Worm (Caenorhabditis elegans) whole organism, midembryonic: ENCODE measurements around the gene F43C11.4.

ENCODE experiments used
- T22C8.4 ChIP-seq: fragments of 200-800 bp; sonication (Bioruptor generic); IDR thresholded peaks from 2 replicates; pipeline ENCODE4 v1.3.6; 2022; ENCODE audit warnings: missing genetic modification characterization, missing compliant biosample characterization
- cog-1 ChIP-seq: sonication (generic microtip); optimal IDR thresholded peaks from 2 replicates; lab custom pipeline; 2016; ENCODE audit warnings: missing genetic modification characterization, missing compliant biosample characterization
- flt-1 ChIP-seq: fragments of 200-800 bp; sonication (Bioruptor generic); IDR thresholded peaks from 2 replicates; pipeline ENCODE4 v1.3.6; 2022; ENCODE audit warnings: missing genetic modification characterization, missing compliant biosample characterization
- klf-2 ChIP-seq: fragments of 200-800 bp; sonication (Bioruptor generic); conservative IDR thresholded peaks from 2 replicates; pipeline ENCODE4 v1.3.6; 2022; ENCODE audit warnings: missing genetic modification reagents, missing genetic modification characterization, missing compliant biosample characterization
- med-1 ChIP-seq: sonication (generic microtip); optimal IDR thresholded peaks from 2 replicates; lab custom pipeline; 2017; ENCODE audit warnings: missing genetic modification characterization, mild to moderate bottlenecking, missing compliant biosample characterization, antibody characterized with exemption, missing genetic modification reagents; ENCODE audit not compliant: insufficient read depth
- ref-1 ChIP-seq: fragments of 200-800 bp; sonication (Bioruptor generic); conservative IDR thresholded peaks from 2 replicates; pipeline ENCODE4 v1.3.6; 2022; ENCODE audit warnings: missing genetic modification reagents, missing genetic modification characterization, missing compliant biosample characterization
- tab-1 ChIP-seq: fragments of 200-800 bp; sonication (Bioruptor generic); IDR thresholded peaks from 2 replicates; pipeline ENCODE4 v1.3.6; 2022; ENCODE audit warnings: missing genetic modification characterization, missing compliant biosample characterization
- ztf-23 ChIP-seq: fragments of 200-800 bp; sonication (Bioruptor generic); IDR thresholded peaks from 2 replicates; pipeline ENCODE4 v1.3.6; 2022; ENCODE audit warnings: missing genetic modification reagents, missing genetic modification characterization, missing compliant biosample characterization
- ztf-29 ChIP-seq: fragments of 200-800 bp; sonication (Bioruptor generic); IDR thresholded peaks from 2 replicates; pipeline ENCODE4 v1.3.6; 2022; ENCODE audit warnings: missing genetic modification reagents, missing genetic modification characterization, missing compliant biosample characterization

F43C11.4 gene

ce11 chrII:2342004-2342479 is 4.7 kb upstream of the F43C11.4 start, which contains the start of gene F43C11.6:
F43C11.6 (plus strand) TSS chrII:2342429.
- TF ChIP-seq klf-2 (GFP tag; lab: Robert Waterston, UW) = no peak
- no peak for TF ChIP-seq ref-1 (GFP tag; lab: Robert Waterston, UW)
- TF ChIP-seq ztf-23 (GFP tag; lab: Robert Waterston, UW) = no peak
- TF ChIP-seq T22C8.4 (GFP tag; lab: Robert Waterston, UW) = no peak
- TF ChIP-seq cog-1 (tag; lab: Kevin White, UChicago) = no peak
- no peak for TF ChIP-seq ztf-29 (GFP tag; lab: Robert Waterston, UW)
- no peak for TF ChIP-seq tab-1
- no peak for TF ChIP-seq flt-1 (GFP tag; lab: Robert Waterston, UW)
- no peak for TF ChIP-seq med-1 (GFP tag; lab: Kevin White, UChicago)

- TF ChIP-seq ztf-29 (GFP tag; lab: Robert Waterston, UW) = no peak
- TF ChIP-seq med-1 (GFP tag; lab: Kevin White, UChicago) = no peak
- no peak for TF ChIP-seq klf-2 (GFP tag; lab: Robert Waterston, UW)
- TF ChIP-seq T22C8.4 (GFP tag; lab: Robert Waterston, UW) = no peak
- TF ChIP-seq ztf-23 (GFP tag; lab: Robert Waterston, UW) = no peak
- no peak for TF ChIP-seq flt-1 (GFP tag; lab: Robert Waterston, UW)
- no peak for TF ChIP-seq ref-1 (GFP tag; lab: Robert Waterston, UW)
- TF ChIP-seq tab-1 = no peak
- no peak for TF ChIP-seq cog-1 (tag; lab: Kevin White, UChicago)
Measured at ce11 chrII:2352546-2352945, 5.8 kb downstream of the F43C11.4 start, which contains the start of gene F43C11.10. F43C11.10 (minus strand) TSS chrII:2352646.

ce11 chrII:2353012-2353411 is 6.2 kb downstream of the F43C11.4 start, which contains the start of gene F43C11.3:
F43C11.3 (plus strand) TSS chrII:2353312.
- no peak for TF ChIP-seq tab-1
- TF ChIP-seq ztf-29 (GFP tag; lab: Robert Waterston, UW) = no peak
- TF ChIP-seq cog-1 (tag; lab: Kevin White, UChicago) = no peak
- no peak for TF ChIP-seq ztf-23 (GFP tag; lab: Robert Waterston, UW)
- TF ChIP-seq klf-2 (GFP tag; lab: Robert Waterston, UW) = no peak
- TF ChIP-seq flt-1 (GFP tag; lab: Robert Waterston, UW) = no peak
- TF ChIP-seq med-1 (GFP tag; lab: Kevin White, UChicago) = no peak

- TF ChIP-seq ztf-29 (GFP tag; lab: Robert Waterston, UW) = no peak
- no peak for TF ChIP-seq flt-1 (GFP tag; lab: Robert Waterston, UW)
- TF ChIP-seq ztf-23 (GFP tag; lab: Robert Waterston, UW) = no peak
- no peak for TF ChIP-seq tab-1
- no peak for TF ChIP-seq cog-1 (tag; lab: Kevin White, UChicago)
- TF ChIP-seq ref-1 (GFP tag; lab: Robert Waterston, UW) = no peak
- TF ChIP-seq T22C8.4 (GFP tag; lab: Robert Waterston, UW) = no peak
- no peak for TF ChIP-seq klf-2 (GFP tag; lab: Robert Waterston, UW)
- no peak for TF ChIP-seq med-1 (GFP tag; lab: Kevin White, UChicago)
Measured at ce11 chrII:2354476-2354875, 7.7 kb downstream of the F43C11.4 start, which contains the start of gene F43C11.2. F43C11.2 (plus strand) TSS chrII:2354776.

- TF ChIP-seq ztf-29 (GFP tag; lab: Robert Waterston, UW) = no peak
- TF ChIP-seq cog-1 (tag; lab: Kevin White, UChicago) = no peak
- no peak for TF ChIP-seq med-1 (GFP tag; lab: Kevin White, UChicago)
- no peak for TF ChIP-seq ztf-23 (GFP tag; lab: Robert Waterston, UW)
- TF ChIP-seq flt-1 (GFP tag; lab: Robert Waterston, UW) = no peak
- no peak for TF ChIP-seq klf-2 (GFP tag; lab: Robert Waterston, UW)
- TF ChIP-seq tab-1 = no peak
- TF ChIP-seq ref-1 (GFP tag; lab: Robert Waterston, UW) = no peak
- no peak for TF ChIP-seq T22C8.4 (GFP tag; lab: Robert Waterston, UW)
Measured at ce11 chrII:2356795-2357194, 10.0 kb downstream of the F43C11.4 start, which contains the start of gene F43C11.1. F43C11.1 (plus strand) TSS chrII:2357095.

ce11 chrII:2359965-2360364 is 13.2 kb downstream of the F43C11.4 start, which contains the start of gene F43C11.16:
F43C11.16 (minus strand) TSS chrII:2360065.
- TF ChIP-seq tab-1 (no peak), ztf-23 (GFP tag; lab: Robert Waterston, UW) (no peak), cog-1 (tag; lab: Kevin White, UChicago) (no peak), med-1 (GFP tag; lab: Kevin White, UChicago) (no peak), T22C8.4 (GFP tag; lab: Robert Waterston, UW) (no peak), klf-2 (GFP tag; lab: Robert Waterston, UW) (no peak), ref-1 (GFP tag; lab: Robert Waterston, UW) (no peak), flt-1 (GFP tag; lab: Robert Waterston, UW) (no peak), ztf-29 (GFP tag; lab: Robert Waterston, UW) (no peak)

ce11 chrII:2363673-2364072 is 16.9 kb downstream of the F43C11.4 start, which contains the start of gene F43C11.11:
F43C11.11 (minus strand) TSS chrII:2363773.
- TF ChIP-seq cog-1 (tag; lab: Kevin White, UChicago) (no peak), ref-1 (GFP tag; lab: Robert Waterston, UW) (no peak), tab-1 (no peak)

ce11 chrII:2366623-2367365 is 20.0 kb downstream of the F43C11.4 start, which contains the start of the genes F43C11.12 and F16G10.5:
F43C11.12 (minus strand) TSS chrII:2366723.
F16G10.5 (plus strand) TSS chrII:2367315.
- TF ChIP-seq cog-1 (tag; lab: Kevin White, UChicago) = no peak
- no peak for TF ChIP-seq med-1 (GFP tag; lab: Kevin White, UChicago)

ce11 chrII:2368956-2369355 is 22.2 kb downstream of the F43C11.4 start, which contains the start of gene hpo-25:
hpo-25 (plus strand) TSS chrII:2369256.
- TF ChIP-seq ref-1 (GFP tag; lab: Robert Waterston, UW) (no peak), tab-1 (no peak), klf-2 (GFP tag; lab: Robert Waterston, UW) (no peak), cog-1 (tag; lab: Kevin White, UChicago) (no peak), ztf-23 (GFP tag; lab: Robert Waterston, UW) (no peak), flt-1 (GFP tag; lab: Robert Waterston, UW) (no peak), T22C8.4 (GFP tag; lab: Robert Waterston, UW) (no peak), med-1 (GFP tag; lab: Kevin White, UChicago) (no peak)
